Fruit fly (Drosophila melanogaster) whole organism, pupa: ENCODE data around the gene bol.

Experiments
- CG10348 ChIP-seq: fragments of 200-800 bp; sonication (Bioruptor generic); IDR thresholded peaks from 2 replicates; pipeline ENCODE4 v1.3.6; 2022; ENCODE audit warnings: missing biosample characterization, missing genetic modification characterization
- CG12605 ChIP-seq: fragments of 200-800 bp; sonication (Bioruptor generic); IDR thresholded peaks from 2 replicates; pipeline ENCODE4 v1.3.6; 2022; ENCODE audit warnings: missing biosample characterization, missing genetic modification characterization
- CG14655 ChIP-seq: fragments of 200-800 bp; sonication (Bioruptor generic); optimal IDR thresholded peaks from 3 replicates; lab custom pipeline; 2017; ENCODE audit warnings: mild to moderate bottlenecking, missing biosample characterization, missing genetic modification reagents, missing genetic modification characterization
- CG15710 ChIP-seq: fragments of 200-800 bp; sonication (Bioruptor generic); optimal IDR thresholded peaks from 2 replicates; lab custom pipeline; 2018; ENCODE audit warnings: missing biosample characterization, mild to moderate bottlenecking, missing genetic modification characterization, moderate library complexity
- CG8159 ChIP-seq: fragments of 200-800 bp; sonication (Bioruptor generic); optimal IDR thresholded peaks from 3 replicates; lab custom pipeline; 2018; ENCODE audit warnings: missing biosample characterization, mild to moderate bottlenecking, missing genetic modification characterization, moderate library complexity
- CG8301 ChIP-seq: fragments of 200-800 bp; sonication (Bioruptor generic); optimal IDR thresholded peaks from 2 replicates; lab custom pipeline; 2018; ENCODE audit warnings: missing biosample characterization, mild to moderate bottlenecking, missing genetic modification characterization
- fd96Ca ChIP-seq: fragments of 200-800 bp; sonication (Bioruptor generic); IDR thresholded peaks from 3 replicates; pipeline ENCODE4 v1.3.6; 2022; ENCODE audit warnings: missing biosample characterization, missing genetic modification characterization

dm6 chr3L:9136976-9137954, 3.1 kb upstream of the bol start, which contains the start of the genes Use1 and nwk:
- TF ChIP-seq CG14655 (GFP tag; lab: Kevin White, UChicago), result no peak
- TF ChIP-seq fd96Ca, result no peak
- no peak for TF ChIP-seq CG10348 (GFP tag; lab: Robert Waterston, UW)
- no peak for TF ChIP-seq CG15710 (tag; lab: Kevin White, UChicago)
- TF ChIP-seq CG8301 (tag; lab: Kevin White, UChicago), result no peak
- TF ChIP-seq CG12605 (GFP tag; lab: Robert Waterston, UW), result no peak
- no peak for TF ChIP-seq CG8159
